Worm (Caenorhabditis elegans): Measurements from ENCODE around the gene ntr-2.
A peak's percentile ranks its signal among the peaks of the same experiment; 100 is the strongest.

Gene ntr-2

ce11 chrX:14916767-14917166 is 12.0 kb downstream of the ntr-2 start:
- TF ChIP-seq fkh-10 (GFP tag; optimal IDR thresholded peaks at IDR 0.05) (peak; percentile 83), lin-14 (GFP tag; optimal IDR thresholded peaks at IDR 0.05) (peak; percentile 33), efl-1 (optimal IDR thresholded peaks at IDR 0.05) (no peak), efl-1 (GFP tag; optimal IDR thresholded peaks at IDR 0.05 in 1 of 2) (peak in 1 of 2 experiments; percentile 62), nhr-71 (tag; optimal IDR thresholded peaks at IDR 0.05) (no peak), pqm-1 (tag; optimal IDR thresholded peaks at IDR 0.05) (no peak)

ce11 chrX:14910689-14911088 is 18.1 kb downstream of the ntr-2 start:
- no peak for TF ChIP-seq lin-13 (GFP tag; optimal IDR thresholded peaks at IDR 0.05)
- no peak for TF ChIP-seq lin-39 (tag; optimal IDR thresholded peaks at IDR 0.05)
- TF ChIP-seq fkh-10 (GFP tag; optimal IDR thresholded peaks at IDR 0.05), result peak; percentile 50

ce11 chrX:14907257-14907801 is 21.4 kb downstream of the ntr-2 start:
- peak; percentile 53 for TF ChIP-seq blmp-1 (tag; optimal IDR thresholded peaks at IDR 0.05)
- peak in 2 of 6 experiments; percentile 29 to 61 for TF ChIP-seq elt-3 (tag; optimal IDR thresholded peaks at IDR 0.05)
- TF ChIP-seq nhr-19 (GFP tag; conservative IDR thresholded peaks at IDR 0.05), result no peak

- TF ChIP-seq lin-39 (tag; optimal IDR thresholded peaks at IDR 0.05) (no peak), ceh-82 (tag; optimal IDR thresholded peaks at IDR 0.05) (no peak), fkh-4 (tag; optimal IDR thresholded peaks at IDR 0.05; ENCODE audit: borderline replicate concordance) (no peak), lin-13 (GFP tag; optimal IDR thresholded peaks at IDR 0.05) (no peak), alr-1 (tag; optimal IDR thresholded peaks at IDR 0.05; ENCODE audit: borderline replicate concordance) (no peak), skn-1 (tag; optimal IDR thresholded peaks at IDR 0.05) (no peak), rnt-1 (tag; optimal IDR thresholded peaks at IDR 0.05) (no peak), efl-1 (optimal IDR thresholded peaks at IDR 0.05) (no peak), efl-1 (GFP tag; optimal IDR thresholded peaks at IDR 0.05 in 1 of 2) (no peak), nhr-85 (tag) (no peak), vab-15 (tag; optimal IDR thresholded peaks at IDR 0.05) (no peak), C16A3.4 (tag; optimal IDR thresholded peaks at IDR 0.05) (no peak), lsy-2 (tag; optimal IDR thresholded peaks at IDR 0.05) (no peak), snu-23 (GFP tag; optimal IDR thresholded peaks at IDR 0.05) (no peak), nhr-20 (tag; optimal IDR thresholded peaks at IDR 0.05) (no peak), nhr-71 (tag; optimal IDR thresholded peaks at IDR 0.05) (no peak), ama-1 (optimal IDR thresholded peaks at IDR 0.05) (no peak), pag-3 (tag; optimal IDR thresholded peaks at IDR 0.05; ENCODE audit: borderline replicate concordance, insufficient read depth) (no peak), nhr-12 (tag; optimal IDR thresholded peaks at IDR 0.05) (no peak), blmp-1 (tag; optimal IDR thresholded peaks at IDR 0.05) (no peak), grh-1 (GFP tag; IDR thresholded peaks at IDR 0.05) (no peak)
Measured at ce11 chrX:14905161-14905560, 23.6 kb downstream of the ntr-2 start, which contains the start of gene hex-5. TSS of gene hex-5 (minus strand) at chrX:14905261.

ce11 chrX:14903424-14903823 is 25.3 kb downstream of the ntr-2 start:
- TF ChIP-seq elt-3 (tag; optimal IDR thresholded peaks at IDR 0.05) (peak in 4 of 6 experiments; percentile 7 to 49 (median 24)), unc-98 (GFP tag; IDR thresholded peaks at IDR 0.05) (no peak), blmp-1 (tag; optimal IDR thresholded peaks at IDR 0.05) (peak; percentile 32), mab-9 (GFP tag; IDR thresholded peaks at IDR 0.05) (no peak), ceh-88 (GFP tag; IDR thresholded peaks at IDR 0.05) (no peak)

- TF ChIP-seq nhr-84 (tag; optimal IDR thresholded peaks at IDR 0.05) (no peak), dsc-1 (tag; optimal IDR thresholded peaks at IDR 0.05) (no peak), elt-3 (tag; optimal IDR thresholded peaks at IDR 0.05) (peak in 1 of 6 experiments; percentile 54), pax-3 (tag; optimal IDR thresholded peaks at IDR 0.05) (no peak)
Measured at ce11 chrX:14900487-14900886, 28.3 kb downstream of the ntr-2 start.
